Fruit fly (Drosophila melanogaster) whole organism, prepupa: ENCODE data around the gene vito.

Source experiments
- Blimp-1 ChIP-seq: fragments of 200-800 bp; sonication (Bioruptor generic); optimal IDR thresholded peaks from 3 replicates; lab custom pipeline; 2017; ENCODE audit warnings: missing biosample characterization, missing genetic modification characterization, mild to moderate bottlenecking, moderate library complexity, missing genetic modification reagents
- CG10631 ChIP-seq: fragments of 200-800 bp; sonication (Bioruptor generic); optimal IDR thresholded peaks from 2 replicates; lab custom pipeline; 2016; ENCODE audit warnings: missing biosample characterization, missing genetic modification characterization
- CG10669 ChIP-seq: fragments of 200-800 bp; sonication (Bioruptor generic); optimal IDR thresholded peaks from 3 replicates; lab custom pipeline; 2018; ENCODE audit warnings: missing biosample characterization, mild to moderate bottlenecking, missing genetic modification characterization, moderate library complexity
- CG11762 ChIP-seq: fragments of 200-800 bp; sonication (Bioruptor generic); optimal IDR thresholded peaks from 3 replicates; lab custom pipeline; 2016; ENCODE audit warnings: missing biosample characterization, missing genetic modification characterization; ENCODE audit not compliant: insufficient read depth
- CG11902 ChIP-seq: fragments of 200-800 bp; sonication (Bioruptor generic); optimal IDR thresholded peaks from 3 replicates; lab custom pipeline; 2016; ENCODE audit warnings: missing biosample characterization, missing genetic modification characterization
- CG15336 ChIP-seq: fragments of 200-800 bp; sonication (Bioruptor generic); IDR thresholded peaks from 2 replicates; pipeline ENCODE4 v1.3.6; 2022; ENCODE audit warnings: missing biosample characterization, missing genetic modification characterization
- CG1621 ChIP-seq: fragments of 200-800 bp; sonication (Bioruptor generic); optimal IDR thresholded peaks from 3 replicates; lab custom pipeline; 2018; ENCODE audit warnings: missing biosample characterization, mild to moderate bottlenecking, missing genetic modification characterization
- CG16779 ChIP-seq: fragments of 200-800 bp; sonication (Bioruptor generic); optimal IDR thresholded peaks from 3 replicates; lab custom pipeline; 2017; ENCODE audit warnings: missing biosample characterization, mild to moderate bottlenecking, missing genetic modification characterization
- CG3032 ChIP-seq: fragments of 200-800 bp; optimal IDR thresholded peaks from 2 replicates; lab custom pipeline; 2019; ENCODE audit warnings: missing biosample characterization, mild to moderate bottlenecking, missing genetic modification characterization, moderate library complexity
- CG31627 ChIP-seq: fragments of 200-800 bp; sonication (Bioruptor generic); optimal IDR thresholded peaks from 3 replicates; lab custom pipeline; 2016; ENCODE audit warnings: missing biosample characterization, missing genetic modification characterization
- CG34406 ChIP-seq: fragments of 200-800 bp; sonication (Bioruptor generic); optimal IDR thresholded peaks from 3 replicates; lab custom pipeline; 2016; ENCODE audit warnings: missing biosample characterization, missing genetic modification characterization
- CG3919 ChIP-seq: fragments of 200-800 bp; sonication (Bioruptor generic); optimal IDR thresholded peaks from 3 replicates; lab custom pipeline; 2016; ENCODE audit warnings: missing biosample characterization, missing genetic modification characterization
- CG4318 ChIP-seq: fragments of 200-800 bp; sonication (Bioruptor generic); optimal IDR thresholded peaks from 3 replicates; lab custom pipeline; 2017; ENCODE audit warnings: missing biosample characterization, mild to moderate bottlenecking, missing genetic modification characterization
- CG6163 ChIP-seq: fragments of 200-800 bp; sonication (Bioruptor generic); IDR thresholded peaks from 3 replicates; pipeline ENCODE4 v1.3.6; 2022; ENCODE audit warnings: missing biosample characterization, missing genetic modification characterization
- CG6276 ChIP-seq: fragments of 200-800 bp; sonication (Bioruptor generic); optimal IDR thresholded peaks from 2 replicates; lab custom pipeline; 2017; ENCODE audit warnings: missing biosample characterization, mild to moderate bottlenecking, missing genetic modification characterization
- CG6792 ChIP-seq: fragments of 200-800 bp; sonication (Bioruptor generic); optimal IDR thresholded peaks from 3 replicates; lab custom pipeline; 2016; ENCODE audit warnings: missing biosample characterization, missing genetic modification characterization
- CG6808 ChIP-seq: fragments of 200-800 bp; sonication (Bioruptor generic); optimal IDR thresholded peaks from 3 replicates; lab custom pipeline; 2017; ENCODE audit warnings: missing biosample characterization, missing genetic modification characterization, mild to moderate bottlenecking, moderate library complexity, missing genetic modification reagents
- CG6854 ChIP-seq: fragments of 200-800 bp; sonication (Bioruptor generic); optimal IDR thresholded peaks from 2 replicates; lab custom pipeline; 2017; ENCODE audit warnings: missing biosample characterization, mild to moderate bottlenecking, missing genetic modification characterization
- CG7368 ChIP-seq: fragments of 200-800 bp; sonication (Bioruptor generic); optimal IDR thresholded peaks from 3 replicates; lab custom pipeline; 2016; ENCODE audit warnings: missing biosample characterization, missing genetic modification characterization
- CG8319 ChIP-seq: fragments of 200-800 bp; sonication (Bioruptor generic); optimal IDR thresholded peaks from 3 replicates; lab custom pipeline; 2016; ENCODE audit warnings: missing biosample characterization, missing genetic modification characterization
- CG8632 ChIP-seq: fragments of 200-800 bp; sonication (Bioruptor generic); optimal IDR thresholded peaks from 3 replicates; lab custom pipeline; 2016; ENCODE audit warnings: missing biosample characterization, missing genetic modification characterization
- CG9139 ChIP-seq: fragments of 200-800 bp; sonication (Bioruptor generic); optimal IDR thresholded peaks from 3 replicates; lab custom pipeline; 2017; ENCODE audit warnings: missing biosample characterization, mild to moderate bottlenecking, missing genetic modification characterization
- Eip75B ChIP-seq: fragments of 200-800 bp; sonication (Bioruptor generic); optimal IDR thresholded peaks from 3 replicates; lab custom pipeline; 2016; ENCODE audit warnings: missing biosample characterization, missing genetic modification characterization
- Eip78C ChIP-seq: fragments of 200-800 bp; sonication (Bioruptor generic); peaks from one replicate; lab custom pipeline; 2016; ENCODE audit warnings: missing biosample characterization, missing genetic modification characterization
- Eip93F ChIP-seq: fragments of 200-800 bp; sonication (Bioruptor generic); optimal IDR thresholded peaks from 2 replicates; lab custom pipeline; 2016; ENCODE audit warnings: missing biosample characterization, mild to moderate bottlenecking, missing genetic modification characterization
- Ets96B ChIP-seq: fragments of 200-800 bp; optimal IDR thresholded peaks from 2 replicates; lab custom pipeline; 2019; ENCODE audit warnings: missing biosample characterization, mild to moderate bottlenecking, missing genetic modification characterization, moderate library complexity
- Gug ChIP-seq: fragments of 200-800 bp; sonication (Bioruptor generic); IDR thresholded peaks from 2 replicates; pipeline ENCODE4 v1.3.6; 2022; ENCODE audit warnings: missing biosample characterization, missing genetic modification characterization
- Hr38 ChIP-seq: sonication (Bioruptor generic); optimal IDR thresholded peaks from 2 replicates; lab custom pipeline; 2016; ENCODE audit warnings: missing biosample characterization, missing genetic modification characterization
- Hr39 ChIP-seq: fragments of 200-800 bp; sonication (Bioruptor generic); optimal IDR thresholded peaks from 2 replicates; lab custom pipeline; 2016; ENCODE audit warnings: missing biosample characterization, missing genetic modification characterization
- Hr4 ChIP-seq: fragments of 200-800 bp; sonication (Bioruptor generic); optimal IDR thresholded peaks from 3 replicates; lab custom pipeline; 2016; ENCODE audit warnings: missing biosample characterization, missing genetic modification characterization
- Lpt ChIP-seq: fragments of 200-800 bp; sonication (Bioruptor generic); optimal IDR thresholded peaks from 3 replicates; lab custom pipeline; 2016; ENCODE audit warnings: missing biosample characterization, missing genetic modification characterization
- Met ChIP-seq: fragments of 200-800 bp; sonication (Bioruptor generic); optimal IDR thresholded peaks from 3 replicates; lab custom pipeline; 2016; ENCODE audit warnings: missing biosample characterization, missing genetic modification characterization
- OdsH ChIP-seq: fragments of 200-800 bp; sonication (Bioruptor generic); optimal IDR thresholded peaks from 3 replicates; lab custom pipeline; 2016; ENCODE audit warnings: missing biosample characterization, missing genetic modification characterization
- Smox ChIP-seq: fragments of 200-800 bp; sonication (Bioruptor generic); optimal IDR thresholded peaks from 3 replicates; lab custom pipeline; 2016; ENCODE audit warnings: missing biosample characterization, missing genetic modification characterization
- Sox102F ChIP-seq: fragments of 200-800 bp; sonication (Bioruptor generic); optimal IDR thresholded peaks from 2 replicates; lab custom pipeline; 2016; ENCODE audit warnings: missing biosample characterization, mild to moderate bottlenecking, missing genetic modification characterization
- achi ChIP-seq: fragments of 200-800 bp; sonication (Bioruptor generic); optimal IDR thresholded peaks from 3 replicates; lab custom pipeline; 2016; ENCODE audit warnings: missing biosample characterization, missing genetic modification characterization
- acj6 ChIP-seq: fragments of 200-800 bp; sonication (Bioruptor generic); optimal IDR thresholded peaks from 3 replicates; lab custom pipeline; 2016; ENCODE audit warnings: missing biosample characterization, missing genetic modification characterization
- cyc ChIP-seq: fragments of 200-800 bp; sonication (Bioruptor generic); optimal IDR thresholded peaks from 3 replicates; lab custom pipeline; 2016; ENCODE audit warnings: missing biosample characterization, missing genetic modification characterization
- dac ChIP-seq: fragments of 200-800 bp; sonication (Bioruptor generic); optimal IDR thresholded peaks from 2 replicates; lab custom pipeline; 2017; ENCODE audit warnings: missing biosample characterization, mild to moderate bottlenecking, missing genetic modification characterization
- dsx ChIP-seq: fragments of 200-800 bp; optimal IDR thresholded peaks from 3 replicates; lab custom pipeline; 2019; ENCODE audit warnings: missing biosample characterization, mild to moderate bottlenecking, missing genetic modification characterization, moderate library complexity; ENCODE audit not compliant: poor library complexity, severe bottlenecking
- eg ChIP-seq: fragments of 200-800 bp; sonication (Bioruptor generic); IDR thresholded peaks from 3 replicates; pipeline ENCODE4 v1.3.6; 2022; ENCODE audit warnings: missing biosample characterization, missing genetic modification characterization
- esn ChIP-seq: fragments of 200-800 bp; sonication (Bioruptor generic); optimal IDR thresholded peaks from 2 replicates; lab custom pipeline; 2016; ENCODE audit warnings: missing biosample characterization, mild to moderate bottlenecking, missing genetic modification characterization, moderate library complexity
- fd59A ChIP-seq: fragments of 200-800 bp; sonication (Bioruptor generic); optimal IDR thresholded peaks from 2 replicates; lab custom pipeline; 2017; ENCODE audit warnings: missing biosample characterization, mild to moderate bottlenecking, missing genetic modification characterization, missing genetic modification reagents
- fd85E ChIP-seq: fragments of 200-800 bp; sonication (Bioruptor generic); optimal IDR thresholded peaks from 3 replicates; lab custom pipeline; 2016; ENCODE audit warnings: missing biosample characterization, missing genetic modification characterization
- lz ChIP-seq: fragments of 200-800 bp; sonication (Bioruptor generic); optimal IDR thresholded peaks from 3 replicates; lab custom pipeline; 2016; ENCODE audit warnings: missing biosample characterization, missing genetic modification characterization
- net ChIP-seq: fragments of 200-800 bp; sonication (Bioruptor generic); optimal IDR thresholded peaks from 3 replicates; lab custom pipeline; 2016; ENCODE audit warnings: missing biosample characterization, missing genetic modification characterization
- pdm3 ChIP-seq: fragments of 200-800 bp; sonication (Bioruptor generic); optimal IDR thresholded peaks from 3 replicates; lab custom pipeline; 2016; ENCODE audit warnings: missing biosample characterization, missing genetic modification characterization
- salr ChIP-seq, 2 experiments: fragments of 200-800 bp; sonication (Bioruptor generic); optimal IDR thresholded peaks; 3 replicates each; lab custom pipeline; 2016 to 2018; ENCODE audit warnings: missing biosample characterization in 2 of 2, missing genetic modification characterization in 2 of 2, mild to moderate bottlenecking in 1 of 2
- spab ChIP-seq: fragments of 200-800 bp; sonication (Bioruptor generic); optimal IDR thresholded peaks from 2 replicates; lab custom pipeline; 2017; ENCODE audit warnings: missing biosample characterization, mild to moderate bottlenecking, missing genetic modification characterization, missing genetic modification reagents
- ss ChIP-seq, 2 experiments: fragments of 200-800 bp; sonication (Bioruptor generic); optimal IDR thresholded peaks; 2 replicates in 1 of 2; 3 replicates in 1 of 2; lab custom pipeline; 2017 to 2018; ENCODE audit warnings: mild to moderate bottlenecking in 2 of 2, missing biosample characterization in 2 of 2, missing genetic modification characterization in 2 of 2, moderate library complexity in 1 of 2
- topi ChIP-seq: fragments of 200-800 bp; sonication (Bioruptor generic); optimal IDR thresholded peaks from 3 replicates; lab custom pipeline; 2016; ENCODE audit warnings: missing biosample characterization, missing genetic modification characterization

Gene vito

dm6 chr3L:5770113-5770798, 6.9 kb downstream of the vito start:
- TF ChIP-seq CG10631 (GFP tag; lab: Kevin White, UChicago) (no peak), Gug (GFP tag; lab: Robert Waterston, UW) (no peak), Ets96B (peak; percentile 83), ss (GFP tag; optimal IDR thresholded peaks at IDR 0.05; lab: Kevin White, UChicago) (peak; percentile 94 to 97), Hr38 (GFP tag; lab: Kevin White, UChicago) (no peak), CG6808 (GFP tag; lab: Kevin White, UChicago) (peak; percentile 94), CG8632 (GFP tag; lab: Kevin White, UChicago) (no peak), salr (GFP tag; optimal IDR thresholded peaks at IDR 0.05; lab: Kevin White, UChicago) (peak in 1 of 2 experiments; percentile 58), achi (peak; percentile 39), Hr39 (no peak), CG6854 (GFP tag; lab: Kevin White, UChicago) (peak; percentile 41), Eip75B (GFP tag; lab: Kevin White, UChicago) (peak; percentile 69), Sox102F (GFP tag; lab: Kevin White, UChicago) (no peak), dsx (GFP tag; lab: Kevin White, UChicago) (peak; percentile 62), CG6276 (GFP tag; lab: Kevin White, UChicago) (peak; percentile 77), CG8319 (GFP tag; lab: Kevin White, UChicago) (no peak), CG1621 (tag; lab: Kevin White, UChicago) (peak; percentile 85), Met (GFP tag; lab: Kevin White, UChicago) (no peak), net (peak; percentile 78), CG7368 (GFP tag; lab: Kevin White, UChicago) (no peak), CG11902 (GFP tag; lab: Kevin White, UChicago) (no peak), eg (GFP tag; lab: Robert Waterston, UW) (peak; percentile 66; the same call in 2 of the 3 replicates), fd85E (GFP tag; lab: Kevin White, UChicago) (no peak), Hr4 (GFP tag; lab: Kevin White, UChicago) (no peak), Eip93F (peak; percentile 50), OdsH (GFP tag; lab: Kevin White, UChicago) (no peak), CG6163 (GFP tag; lab: Robert Waterston, UW) (peak; percentile 90), Blimp-1 (peak; percentile 52), pdm3 (GFP tag; lab: Kevin White, UChicago) (no peak), Lpt (GFP tag; lab: Kevin White, UChicago) (peak; percentile 57), Smox (GFP tag; lab: Kevin White, UChicago) (no peak), CG15336 (GFP tag; lab: Robert Waterston, UW) (peak; percentile 52), topi (GFP tag; lab: Kevin White, UChicago) (no peak), CG3032 (tag; lab: Kevin White, UChicago) (peak; percentile 82), CG11762 (peak; percentile 53), CG31627 (GFP tag; lab: Kevin White, UChicago) (no peak), lz (GFP tag; lab: Kevin White, UChicago) (no peak), CG6792 (GFP tag; lab: Kevin White, UChicago) (peak; percentile 46), acj6 (GFP tag; lab: Kevin White, UChicago) (no peak), spab (GFP tag; lab: Kevin White, UChicago) (peak; percentile 86), CG9139 (GFP tag; lab: Kevin White, UChicago) (peak; percentile 94), cyc (GFP tag; lab: Kevin White, UChicago) (no peak), CG34406 (GFP tag; lab: Kevin White, UChicago) (peak; percentile 41), CG3919 (GFP tag; lab: Kevin White, UChicago) (peak; percentile 12), CG4318 (GFP tag; lab: Kevin White, UChicago) (no peak), fd59A (GFP tag; lab: Kevin White, UChicago) (peak; percentile 62), dac (GFP tag; lab: Kevin White, UChicago) (peak; percentile 6), Eip78C (GFP tag; lab: Kevin White, UChicago) (peak; percentile 79), CG10669 (GFP tag; lab: Kevin White, UChicago) (peak; percentile 78), esn (GFP tag; lab: Kevin White, UChicago) (no peak), CG16779 (tag; lab: Kevin White, UChicago) (peak; percentile 85)
